Fruit fly (Drosophila melanogaster) whole organism, embryonic: ENCODE data around the gene CG32280.

Experiments
- Abd-B ChIP-seq: fragments of 200-800 bp; sonication (Bioruptor generic); optimal IDR thresholded peaks from 2 replicates; lab custom pipeline; 2018; ENCODE audit warnings: missing biosample characterization, mild to moderate bottlenecking, missing genetic modification characterization, moderate library complexity
- CG10147 ChIP-seq: fragments of 200-800 bp; sonication (Bioruptor generic); optimal IDR thresholded peaks from 2 replicates; lab custom pipeline; 2019; ENCODE audit warnings: missing biosample characterization, mild to moderate bottlenecking, missing genetic modification characterization, moderate library complexity
- CG10321 ChIP-seq: fragments of 200-800 bp; sonication (Bioruptor generic); IDR thresholded peaks from 2 replicates; pipeline ENCODE4 v1.3.6; 2022; ENCODE audit warnings: missing biosample characterization, missing genetic modification characterization
- CG10366 ChIP-seq: fragments of 200-800 bp; sonication (Bioruptor generic); IDR thresholded peaks from 2 replicates; pipeline ENCODE4 v1.3.6; 2022; ENCODE audit warnings: missing biosample characterization, missing genetic modification characterization
- CG10462 ChIP-seq: fragments of 200-800 bp; sonication (Bioruptor generic); optimal IDR thresholded peaks from 2 replicates; lab custom pipeline; 2016; ENCODE audit warnings: missing biosample characterization, missing genetic modification characterization
- CG11696 ChIP-seq: fragments of 200-800 bp; sonication (Bioruptor generic); IDR thresholded peaks from 2 replicates; pipeline ENCODE4 v1.3.6; 2022; ENCODE audit warnings: missing biosample characterization, missing genetic modification characterization
- CG15601 ChIP-seq: fragments of 200-800 bp; sonication (Bioruptor generic); optimal IDR thresholded peaks from 3 replicates; lab custom pipeline; 2019; ENCODE audit warnings: missing biosample characterization, mild to moderate bottlenecking, missing genetic modification characterization, moderate library complexity
- CG17328 ChIP-seq: fragments of 200-800 bp; sonication (Bioruptor generic); IDR thresholded peaks from 2 replicates; pipeline ENCODE4 v1.3.6; 2022; ENCODE audit warnings: missing biosample characterization, missing genetic modification characterization
- CG1792 ChIP-seq: fragments of 200-800 bp; sonication (Bioruptor generic); optimal IDR thresholded peaks from 2 replicates; lab custom pipeline; 2016; ENCODE audit warnings: missing biosample characterization, missing genetic modification characterization
- CG3065 ChIP-seq: fragments of 200-800 bp; sonication (Bioruptor generic); optimal IDR thresholded peaks from 2 replicates; lab custom pipeline; 2016; ENCODE audit warnings: missing biosample characterization, missing genetic modification characterization
- CG32767 ChIP-seq: fragments of 200-800 bp; sonication (Bioruptor generic); IDR thresholded peaks from 2 replicates; pipeline ENCODE4 v1.3.6; 2022; ENCODE audit warnings: missing biosample characterization, missing genetic modification characterization
- CG3281 ChIP-seq: fragments of 200-800 bp; sonication (Bioruptor generic); optimal IDR thresholded peaks from 3 replicates; lab custom pipeline; 2017; ENCODE audit warnings: missing biosample characterization, mild to moderate bottlenecking, missing genetic modification characterization
- CG5180 ChIP-seq: fragments of 200-800 bp; sonication (Bioruptor generic); optimal IDR thresholded peaks from 3 replicates; lab custom pipeline; 2017; ENCODE audit warnings: missing biosample characterization, missing genetic modification characterization, mild to moderate bottlenecking, moderate library complexity, missing genetic modification reagents
- CG7745 ChIP-seq: fragments of 200-800 bp; sonication (Bioruptor generic); optimal IDR thresholded peaks from 2 replicates; lab custom pipeline; 2018; ENCODE audit warnings: missing biosample characterization, mild to moderate bottlenecking, missing genetic modification characterization, moderate library complexity
- CG7963 ChIP-seq: fragments of 200-800 bp; sonication (Bioruptor generic); IDR thresholded peaks from 3 replicates; pipeline ENCODE4 v1.3.6; 2022; ENCODE audit warnings: missing biosample characterization, missing genetic modification characterization; ENCODE audit not compliant: partially characterized antibody
- CG8089 ChIP-seq: fragments of 200-800 bp; sonication (Bioruptor generic); optimal IDR thresholded peaks from 3 replicates; lab custom pipeline; 2016; ENCODE audit warnings: missing biosample characterization, missing genetic modification characterization
- CG9876 ChIP-seq: fragments of 200-800 bp; sonication (Bioruptor generic); optimal IDR thresholded peaks from 2 replicates; lab custom pipeline; 2016; ENCODE audit warnings: missing biosample characterization, missing genetic modification characterization
- CkIIα-i1 ChIP-seq: fragments of 200-800 bp; sonication (Bioruptor generic); IDR thresholded peaks from 2 replicates; pipeline ENCODE4 v1.3.6; 2022; ENCODE audit warnings: missing biosample characterization, missing genetic modification characterization
- CrebB ChIP-seq: fragments of 200-800 bp; sonication (Bioruptor generic); optimal IDR thresholded peaks from 3 replicates; lab custom pipeline; 2018; ENCODE audit warnings: missing biosample characterization, mild to moderate bottlenecking, missing genetic modification characterization
- Dek ChIP-seq: fragments of 200-800 bp; sonication (Bioruptor generic); optimal IDR thresholded peaks from 3 replicates; lab custom pipeline; 2019; ENCODE audit warnings: missing biosample characterization, mild to moderate bottlenecking, missing genetic modification characterization, moderate library complexity
- Eip74EF ChIP-seq, 2 experiments: fragments of 200-800 bp in 1 of 2; fragments of >200 bp in 1 of 2; sonication (Bioruptor generic) in 1 of 2; optimal IDR thresholded peaks; 2 replicates each; lab custom pipeline; 2017 to 2019; ENCODE audit warnings: missing biosample characterization in 2 of 2, missing genetic modification characterization in 2 of 2, mild to moderate bottlenecking in 1 of 2, moderate library complexity in 1 of 2
- Elba2 ChIP-seq: fragments of 200-800 bp; sonication (Bioruptor generic); optimal IDR thresholded peaks from 3 replicates; lab custom pipeline; 2016; ENCODE audit warnings: missing biosample characterization, missing genetic modification characterization
- HmgD ChIP-seq: fragments of 200-800 bp; sonication (Bioruptor generic); optimal IDR thresholded peaks from 3 replicates; lab custom pipeline; 2016; ENCODE audit warnings: missing biosample characterization, missing genetic modification characterization
- Lpt ChIP-seq: fragments of >200 bp; optimal IDR thresholded peaks from 2 replicates; lab custom pipeline; 2018; ENCODE audit warnings: missing biosample characterization, missing genetic modification characterization
- MBD-R2 ChIP-seq: fragments of 200-800 bp; sonication (Bioruptor generic); IDR thresholded peaks from 2 replicates; pipeline ENCODE4 v1.3.6; 2022; ENCODE audit warnings: missing biosample characterization, missing genetic modification characterization
- Max ChIP-seq: fragments of 200-800 bp; sonication (Bioruptor generic); optimal IDR thresholded peaks from 2 replicates; lab custom pipeline; 2016; ENCODE audit warnings: missing biosample characterization, mild to moderate bottlenecking, missing genetic modification characterization
- Meics ChIP-seq: fragments of 200-800 bp; sonication (Bioruptor generic); optimal IDR thresholded peaks from 2 replicates; lab custom pipeline; 2017; ENCODE audit warnings: missing biosample characterization, mild to moderate bottlenecking, missing genetic modification characterization
- NK7.1 ChIP-seq: fragments of 200-800 bp; sonication (Bioruptor generic); optimal IDR thresholded peaks from 3 replicates; lab custom pipeline; 2016; ENCODE audit warnings: missing biosample characterization, missing genetic modification characterization
- Optix ChIP-seq: fragments of 200-800 bp; sonication (Bioruptor generic); IDR thresholded peaks from 3 replicates; pipeline ENCODE4 v1.3.6; 2022; ENCODE audit warnings: missing biosample characterization, missing genetic modification characterization
- Stat92E ChIP-seq, 3 experiments: fragments of >200 bp in 2 of 3; fragments of 200-800 bp in 1 of 3; sonication (Bioruptor generic) in 1 of 3; optimal IDR thresholded peaks; 2 replicates each; lab custom pipeline; 2017 to 2019; ENCODE audit warnings: missing biosample characterization in 3 of 3, missing genetic modification characterization in 3 of 3, mild to moderate bottlenecking in 1 of 3, moderate library complexity in 1 of 3
- TFAM ChIP-seq: fragments of 200-800 bp; sonication (Bioruptor generic); optimal IDR thresholded peaks from 2 replicates; lab custom pipeline; 2017; ENCODE audit warnings: missing biosample characterization, missing genetic modification characterization, inconsistent platforms
- Vsx1 ChIP-seq: fragments of 200-800 bp; sonication (Bioruptor generic); optimal IDR thresholded peaks from 2 replicates; lab custom pipeline; 2017; ENCODE audit warnings: missing biosample characterization, mild to moderate bottlenecking, missing genetic modification characterization, missing genetic modification reagents
- ash1 ChIP-seq: fragments of 200-800 bp; sonication (Bioruptor generic); optimal IDR thresholded peaks from 2 replicates; lab custom pipeline; 2018; ENCODE audit warnings: missing biosample characterization, mild to moderate bottlenecking, missing genetic modification characterization
- az2 ChIP-seq: fragments of 200-800 bp; sonication (Bioruptor generic); optimal IDR thresholded peaks from 3 replicates; lab custom pipeline; 2016; ENCODE audit warnings: missing biosample characterization, missing genetic modification characterization
- bowl ChIP-seq: fragments of 200-800 bp; sonication (Bioruptor generic); IDR thresholded peaks from 2 replicates; pipeline ENCODE4 v1.3.6; 2022; ENCODE audit warnings: missing biosample characterization, missing genetic modification characterization
- chn ChIP-seq: fragments of 200-800 bp; sonication (Bioruptor generic); optimal IDR thresholded peaks from 2 replicates; lab custom pipeline; 2016; ENCODE audit warnings: missing biosample characterization, missing genetic modification characterization
- ci ChIP-seq: fragments of 200-800 bp; sonication (Bioruptor generic); IDR thresholded peaks from 3 replicates; pipeline ENCODE4 v1.3.6; 2022; ENCODE audit warnings: missing biosample characterization, missing genetic modification characterization
- crc ChIP-seq: fragments of 200-800 bp; sonication (Bioruptor generic); optimal IDR thresholded peaks from 2 replicates; lab custom pipeline; 2016; ENCODE audit warnings: missing biosample characterization, missing genetic modification characterization
- dysf ChIP-seq: fragments of 200-800 bp; sonication (Bioruptor generic); IDR thresholded peaks from 3 replicates; pipeline ENCODE4 v1.3.6; 2022; ENCODE audit warnings: missing biosample characterization, missing genetic modification characterization
- fd3F ChIP-seq: fragments of 200-800 bp; sonication (Bioruptor generic); optimal IDR thresholded peaks from 2 replicates; lab custom pipeline; 2018; ENCODE audit warnings: missing biosample characterization, mild to moderate bottlenecking, missing genetic modification characterization, moderate library complexity
- fd64A ChIP-seq: fragments of 200-800 bp; sonication (Bioruptor generic); optimal IDR thresholded peaks from 3 replicates; lab custom pipeline; 2018; ENCODE audit warnings: missing biosample characterization, mild to moderate bottlenecking, missing genetic modification characterization
- ftz-f1 ChIP-seq: fragments of 200-800 bp; sonication (Bioruptor generic); optimal IDR thresholded peaks from 2 replicates; lab custom pipeline; 2016; ENCODE audit warnings: missing biosample characterization, missing genetic modification characterization
- ham ChIP-seq: fragments of 200-800 bp; sonication (Bioruptor generic); IDR thresholded peaks from 2 replicates; pipeline ENCODE4 v1.3.6; 2022; ENCODE audit warnings: missing biosample characterization, missing genetic modification characterization
- ind ChIP-seq: fragments of 200-800 bp; sonication (Bioruptor generic); optimal IDR thresholded peaks from 3 replicates; lab custom pipeline; 2016; ENCODE audit warnings: missing biosample characterization, missing genetic modification characterization
- knrl ChIP-seq: fragments of 200-800 bp; sonication (Bioruptor generic); IDR thresholded peaks from 3 replicates; pipeline ENCODE4 v1.3.6; 2022; ENCODE audit warnings: missing biosample characterization, missing genetic modification characterization; ENCODE audit not compliant: partially characterized antibody
- lmd ChIP-seq: fragments of 200-800 bp; sonication (Bioruptor generic); IDR thresholded peaks from 2 replicates; pipeline ENCODE4 v1.3.6; 2022; ENCODE audit warnings: missing biosample characterization, missing genetic modification characterization
- luna ChIP-seq: fragments of 200-800 bp; sonication (Bioruptor generic); optimal IDR thresholded peaks from 2 replicates; lab custom pipeline; 2016; ENCODE audit warnings: missing biosample characterization, missing genetic modification characterization
- pzg ChIP-seq: fragments of 200-800 bp; sonication (Bioruptor generic); optimal IDR thresholded peaks from 3 replicates; lab custom pipeline; 2018; ENCODE audit warnings: missing biosample characterization, mild to moderate bottlenecking, missing genetic modification characterization, moderate library complexity
- slbo ChIP-seq: fragments of 200-800 bp; sonication (Bioruptor generic); IDR thresholded peaks from 2 replicates; pipeline ENCODE4 v1.3.6; 2022; ENCODE audit warnings: missing biosample characterization, missing genetic modification characterization
- vvl ChIP-seq: fragments of 200-800 bp; sonication (Bioruptor generic); IDR thresholded peaks from 2 replicates; pipeline ENCODE4 v1.3.6; 2022; ENCODE audit warnings: missing biosample characterization, missing genetic modification characterization
- yki ChIP-seq: fragments of >200 bp; optimal IDR thresholded peaks from 3 replicates; lab custom pipeline; 2018
- zfh2 ChIP-seq: fragments of 200-800 bp; sonication (Bioruptor generic); optimal IDR thresholded peaks from 2 replicates; lab custom pipeline; 2016; ENCODE audit warnings: missing biosample characterization, missing genetic modification characterization

Gene CG32280

DNA sequence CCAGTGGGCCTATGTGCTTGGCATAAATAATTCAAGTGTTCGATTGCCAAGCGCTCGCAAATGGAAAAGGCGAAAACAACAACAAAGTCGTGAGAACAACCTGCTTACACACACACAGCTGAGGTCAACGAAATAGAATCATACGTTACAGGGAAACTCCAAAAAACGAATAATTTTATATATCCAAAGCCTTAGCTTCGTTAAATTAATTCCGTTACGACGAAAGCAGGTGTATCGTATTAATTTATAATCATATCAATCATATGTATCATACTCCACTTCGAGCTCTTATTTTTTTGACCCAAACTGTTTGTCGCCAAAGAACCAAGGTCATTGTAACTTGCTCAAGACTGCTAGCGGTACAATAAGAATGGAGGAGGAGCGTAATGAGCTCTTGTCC is 14.5 kb downstream of the CG32280 start (continued):
- no peak for TF ChIP-seq CG15601 (tag; lab: Kevin White, UChicago)
- peak; percentile 42; the same call in 1 of the 2 replicates for TF ChIP-seq ham
- TF ChIP-seq Eip74EF (GFP tag; optimal IDR thresholded peaks at IDR 0.05; lab: Kevin White, UChicago): no peak
- TF ChIP-seq Meics (GFP tag; lab: Kevin White, UChicago): peak; percentile 93
- peak; percentile 61 for TF ChIP-seq CG8089 (GFP tag; lab: Kevin White, UChicago)
- TF ChIP-seq Stat92E (GFP tag; optimal IDR thresholded peaks at IDR 0.05; lab: Kevin White, UChicago): peak in 1 of 3 experiments; percentile 64
- TF ChIP-seq CG10321 (GFP tag; lab: Robert Waterston, UW): no peak
- no peak for TF ChIP-seq yki
- no peak for TF ChIP-seq CG9876
- peak; percentile 44; the same call in 1 of the 2 replicates for TF ChIP-seq bowl
- no peak for TF ChIP-seq CG7963 (GFP tag; lab: Robert Waterston, UW)
- TF ChIP-seq fd3F (GFP tag; lab: Kevin White, UChicago): peak; percentile 80
- TF ChIP-seq CG11696 (GFP tag; lab: Robert Waterston, UW): peak; percentile 99
- peak; percentile 48 for TF ChIP-seq Abd-B (GFP tag; lab: Kevin White, UChicago)
- TF ChIP-seq CG10147 (GFP tag; lab: Kevin White, UChicago): no peak
- peak; percentile 93 for TF ChIP-seq dysf (GFP tag; lab: Robert Waterston, UW)
- TF ChIP-seq ftz-f1: peak; percentile 93
- no peak for TF ChIP-seq ash1 (GFP tag; lab: Kevin White, UChicago)
- peak; percentile 83 for TF ChIP-seq az2
- peak; percentile 85 for TF ChIP-seq Max (GFP tag; lab: Kevin White, UChicago)
- peak; percentile 64 for TF ChIP-seq CG10462 (GFP tag; lab: Kevin White, UChicago)
- no peak for TF ChIP-seq CG7745 (tag; lab: Kevin White, UChicago)
- TF ChIP-seq NK7.1 (GFP tag; lab: Kevin White, UChicago): peak; percentile 78
- TF ChIP-seq Elba2: peak; percentile 30
- no peak for TF ChIP-seq Vsx1 (GFP tag; lab: Kevin White, UChicago)
- peak; percentile 74 for TF ChIP-seq zfh2
- TF ChIP-seq CG5180: no peak
- peak; percentile 77 for TF ChIP-seq CG10366
- peak; percentile 27 for TF ChIP-seq TFAM
- peak; percentile 41 for TF ChIP-seq luna (GFP tag; lab: Kevin White, UChicago)
- peak; percentile 93 for TF ChIP-seq CG3281
- TF ChIP-seq CG3065 (GFP tag; lab: Kevin White, UChicago): peak; percentile 68
- no peak for TF ChIP-seq Lpt
- TF ChIP-seq CkIIα-i1 (GFP tag; lab: Robert Waterston, UW): no peak
- peak; percentile 70 for TF ChIP-seq CrebB (tag; lab: Kevin White, UChicago)
- peak; percentile 80 for TF ChIP-seq Dek (tag; lab: Kevin White, UChicago)
- TF ChIP-seq vvl: peak; percentile 94
- peak; percentile 63 for TF ChIP-seq CG32767 (GFP tag; lab: Robert Waterston, UW)
- TF ChIP-seq lmd: peak; percentile 90
- TF ChIP-seq crc (GFP tag; lab: Kevin White, UChicago): peak; percentile 78
- peak; percentile 1 for TF ChIP-seq pzg
- peak; percentile 78 for TF ChIP-seq Optix (GFP tag; lab: Robert Waterston, UW)
- peak; percentile 89 for TF ChIP-seq CG17328 (GFP tag; lab: Robert Waterston, UW)
- peak; percentile 89 for TF ChIP-seq ci (GFP tag; lab: Robert Waterston, UW)
- peak; percentile 57 for TF ChIP-seq fd64A (GFP tag; lab: Kevin White, UChicago)
- no peak for TF ChIP-seq knrl (GFP tag; lab: Robert Waterston, UW)
- TF ChIP-seq ind (GFP tag; lab: Kevin White, UChicago): peak; percentile 85
- TF ChIP-seq MBD-R2 (GFP tag; lab: Robert Waterston, UW): peak; percentile 76
- no peak for TF ChIP-seq HmgD (GFP tag; lab: Kevin White, UChicago)
- peak; percentile 79 for TF ChIP-seq chn (GFP tag; lab: Kevin White, UChicago)
- TF ChIP-seq slbo (GFP tag; lab: Robert Waterston, UW): peak; percentile 85
- TF ChIP-seq CG1792 (GFP tag; lab: Kevin White, UChicago): peak; percentile 58
